Fruit fly (Drosophila melanogaster) whole organism, embryonic: ENCODE data around the gene Trf.

Experiments
- Ada2b ChIP-seq: fragments of 200-800 bp; sonication (Bioruptor generic); IDR thresholded peaks from 2 replicates; pipeline ENCODE4 v1.3.6; 2022; ENCODE audit warnings: missing biosample characterization, missing genetic modification characterization
- Atf-2 ChIP-seq: fragments of 200-800 bp; sonication (Bioruptor generic); optimal IDR thresholded peaks from 2 replicates; lab custom pipeline; 2016; ENCODE audit warnings: missing biosample characterization, missing genetic modification characterization
- Atf6 ChIP-seq: fragments of 200-800 bp; sonication (Bioruptor generic); IDR thresholded peaks from 2 replicates; pipeline ENCODE4 v1.3.6; 2022; ENCODE audit warnings: missing biosample characterization, missing genetic modification characterization
- BEAF-32 ChIP-seq: fragments of 200-800 bp; sonication (Bioruptor generic); optimal IDR thresholded peaks from 3 replicates; lab custom pipeline; 2017; ENCODE audit warnings: missing biosample characterization, missing genetic modification characterization, mild to moderate bottlenecking, moderate library complexity, missing genetic modification reagents
- CG10209 ChIP-seq: fragments of 200-800 bp; sonication (Bioruptor generic); optimal IDR thresholded peaks from 3 replicates; lab custom pipeline; 2017; ENCODE audit warnings: missing biosample characterization, mild to moderate bottlenecking, missing genetic modification characterization, missing genetic modification reagents
- CG10543 ChIP-seq: fragments of 200-800 bp; sonication (Bioruptor generic); optimal IDR thresholded peaks from 3 replicates; lab custom pipeline; 2017; ENCODE audit warnings: missing biosample characterization, mild to moderate bottlenecking, missing genetic modification characterization, moderate library complexity
- CG10979 ChIP-seq: fragments of 200-800 bp; sonication (Bioruptor generic); optimal IDR thresholded peaks from 2 replicates; lab custom pipeline; 2018; ENCODE audit warnings: missing biosample characterization, mild to moderate bottlenecking, missing genetic modification characterization, moderate library complexity
- CG12299 ChIP-seq: fragments of 200-800 bp; sonication (Bioruptor generic); optimal IDR thresholded peaks from 2 replicates; lab custom pipeline; 2018; ENCODE audit warnings: missing biosample characterization, mild to moderate bottlenecking, missing genetic modification characterization
- CG12942 ChIP-seq: fragments of 200-800 bp; sonication (Bioruptor generic); optimal IDR thresholded peaks from 3 replicates; lab custom pipeline; 2016; ENCODE audit warnings: missing biosample characterization, missing genetic modification characterization
- CG14014 ChIP-seq: fragments of 200-800 bp; sonication (Bioruptor generic); IDR thresholded peaks from 2 replicates; pipeline ENCODE4 v1.3.6; 2022; ENCODE audit warnings: missing biosample characterization, missing genetic modification characterization
- CG14441 ChIP-seq: fragments of 200-800 bp; sonication (Bioruptor generic); IDR thresholded peaks from 2 replicates; pipeline ENCODE4 v1.3.6; 2022; ENCODE audit warnings: missing biosample characterization, missing genetic modification characterization
- CG15479 ChIP-seq: fragments of 200-800 bp; sonication (Bioruptor generic); optimal IDR thresholded peaks from 3 replicates; lab custom pipeline; 2019; ENCODE audit warnings: missing biosample characterization, mild to moderate bottlenecking, missing genetic modification characterization, moderate library complexity
- CG1602 ChIP-seq: fragments of 200-800 bp; sonication (Bioruptor generic); optimal IDR thresholded peaks from 3 replicates; lab custom pipeline; 2016; ENCODE audit warnings: missing biosample characterization, missing genetic modification characterization
- CG2199 ChIP-seq: fragments of 200-800 bp; sonication (Bioruptor generic); IDR thresholded peaks from 3 replicates; pipeline ENCODE4 v1.3.6; 2022; ENCODE audit warnings: missing biosample characterization, missing genetic modification characterization
- CG3281 ChIP-seq: fragments of 200-800 bp; sonication (Bioruptor generic); optimal IDR thresholded peaks from 3 replicates; lab custom pipeline; 2017; ENCODE audit warnings: missing biosample characterization, mild to moderate bottlenecking, missing genetic modification characterization
- CG3407 ChIP-seq: fragments of 200-800 bp; sonication (Bioruptor generic); optimal IDR thresholded peaks from 2 replicates; lab custom pipeline; 2018; ENCODE audit warnings: missing biosample characterization, mild to moderate bottlenecking, missing genetic modification characterization
- CG5180 ChIP-seq: fragments of 200-800 bp; sonication (Bioruptor generic); optimal IDR thresholded peaks from 3 replicates; lab custom pipeline; 2017; ENCODE audit warnings: missing biosample characterization, missing genetic modification characterization, mild to moderate bottlenecking, moderate library complexity, missing genetic modification reagents
- CG7556 ChIP-seq: fragments of 200-800 bp; sonication (Bioruptor generic); optimal IDR thresholded peaks from 2 replicates; lab custom pipeline; 2017; ENCODE audit warnings: missing biosample characterization, mild to moderate bottlenecking, missing genetic modification characterization
- CG7786 ChIP-seq: fragments of 200-800 bp; sonication (Bioruptor generic); optimal IDR thresholded peaks from 2 replicates; lab custom pipeline; 2016; ENCODE audit warnings: missing biosample characterization, missing genetic modification characterization
- CG9797 ChIP-seq: fragments of 200-800 bp; sonication (Bioruptor generic); optimal IDR thresholded peaks from 3 replicates; lab custom pipeline; 2018; ENCODE audit warnings: missing biosample characterization, mild to moderate bottlenecking, missing genetic modification characterization
- Dek ChIP-seq: fragments of 200-800 bp; sonication (Bioruptor generic); optimal IDR thresholded peaks from 3 replicates; lab custom pipeline; 2019; ENCODE audit warnings: missing biosample characterization, mild to moderate bottlenecking, missing genetic modification characterization, moderate library complexity
- Dip2 ChIP-seq: fragments of 200-800 bp; sonication (Bioruptor generic); IDR thresholded peaks from 2 replicates; pipeline ENCODE4 v1.3.6; 2022; ENCODE audit warnings: missing biosample characterization, missing genetic modification characterization
- Dip3 ChIP-seq: fragments of 200-800 bp; sonication (Bioruptor generic); optimal IDR thresholded peaks from 3 replicates; lab custom pipeline; 2016; ENCODE audit warnings: missing biosample characterization, missing genetic modification characterization
- Dll ChIP-seq: fragments of 200-800 bp; sonication (Bioruptor generic); IDR thresholded peaks from 4 replicates; pipeline ENCODE4 v1.3.6; 2022; ENCODE audit warnings: missing biosample characterization, missing genetic modification characterization; ENCODE audit not compliant: partially characterized antibody
- Dp ChIP-seq: fragments of 200-800 bp; sonication (Bioruptor generic); optimal IDR thresholded peaks from 2 replicates; lab custom pipeline; 2018; ENCODE audit warnings: missing biosample characterization, mild to moderate bottlenecking, missing genetic modification characterization, moderate library complexity
- Fer1 ChIP-seq: fragments of 200-800 bp; sonication (Bioruptor generic); optimal IDR thresholded peaks from 2 replicates; lab custom pipeline; 2017; ENCODE audit warnings: missing biosample characterization, mild to moderate bottlenecking, missing genetic modification characterization
- Fer3 ChIP-seq: fragments of 200-800 bp; sonication (Bioruptor generic); optimal IDR thresholded peaks from 2 replicates; lab custom pipeline; 2018; ENCODE audit warnings: missing biosample characterization, mild to moderate bottlenecking, missing genetic modification characterization, moderate library complexity
- Hmr ChIP-seq: fragments of 200-800 bp; sonication (Bioruptor generic); optimal IDR thresholded peaks from 3 replicates; lab custom pipeline; 2017; ENCODE audit warnings: mild to moderate bottlenecking, missing biosample characterization, missing genetic modification reagents, missing genetic modification characterization
- Mad ChIP-seq: fragments of 200-800 bp; sonication (Bioruptor generic); optimal IDR thresholded peaks from 2 replicates; lab custom pipeline; 2016; ENCODE audit warnings: missing biosample characterization, missing genetic modification characterization
- Meics ChIP-seq: fragments of 200-800 bp; sonication (Bioruptor generic); optimal IDR thresholded peaks from 2 replicates; lab custom pipeline; 2017; ENCODE audit warnings: missing biosample characterization, mild to moderate bottlenecking, missing genetic modification characterization
- Nf-YB ChIP-seq: fragments of 200-800 bp; sonication (Bioruptor generic); optimal IDR thresholded peaks from 3 replicates; lab custom pipeline; 2019; ENCODE audit warnings: missing biosample characterization, mild to moderate bottlenecking, missing genetic modification characterization, moderate library complexity
- cato ChIP-seq: fragments of 200-800 bp; sonication (Bioruptor generic); optimal IDR thresholded peaks from 2 replicates; lab custom pipeline; 2016; ENCODE audit warnings: missing biosample characterization, missing genetic modification characterization, borderline replicate concordance
- caup ChIP-seq: fragments of 200-800 bp; sonication (Bioruptor generic); optimal IDR thresholded peaks from 3 replicates; lab custom pipeline; 2017; ENCODE audit warnings: missing biosample characterization, mild to moderate bottlenecking, missing genetic modification characterization, moderate library complexity; ENCODE audit not compliant: severe bottlenecking
- croc ChIP-seq: fragments of 200-800 bp; sonication (Bioruptor generic); conservative IDR thresholded peaks from 3 replicates; pipeline ENCODE4 v1.3.6; 2022; ENCODE audit warnings: missing biosample characterization, missing genetic modification characterization
- dmrt99B ChIP-seq: fragments of 200-800 bp; sonication (Bioruptor generic); optimal IDR thresholded peaks from 2 replicates; lab custom pipeline; 2018; ENCODE audit warnings: missing biosample characterization, mild to moderate bottlenecking, missing genetic modification characterization, moderate library complexity
- dpn ChIP-seq, 2 experiments: fragments of 200-800 bp; sonication (Bioruptor generic); optimal IDR thresholded peaks; 3 replicates each; lab custom pipeline; 2016; ENCODE audit warnings: missing biosample characterization in 2 of 2, missing genetic modification characterization in 2 of 2
- grn ChIP-seq: fragments of 200-800 bp; sonication (Bioruptor generic); optimal IDR thresholded peaks from 3 replicates; lab custom pipeline; 2017; ENCODE audit warnings: missing biosample characterization, missing genetic modification characterization
- gro ChIP-seq: fragments of 200-800 bp; sonication (Bioruptor generic); optimal IDR thresholded peaks from 2 replicates; lab custom pipeline; 2016; ENCODE audit warnings: missing biosample characterization, missing genetic modification characterization
- jumu ChIP-seq: fragments of 200-800 bp; sonication (Bioruptor generic); optimal IDR thresholded peaks from 3 replicates; lab custom pipeline; 2016; ENCODE audit warnings: missing biosample characterization, missing genetic modification characterization
- kay ChIP-seq: fragments of 200-800 bp; sonication (Bioruptor generic); optimal IDR thresholded peaks from 2 replicates; lab custom pipeline; 2016; ENCODE audit warnings: missing biosample characterization, missing genetic modification characterization
- onecut ChIP-seq: fragments of 200-800 bp; sonication (Bioruptor generic); IDR thresholded peaks from 2 replicates; pipeline ENCODE4 v1.3.6; 2022; ENCODE audit warnings: missing biosample characterization, missing genetic modification characterization
- prd ChIP-seq, 3 experiments: fragments of >200 bp in 2 of 3; fragments of 200-800 bp in 1 of 3; sonication (Bioruptor generic) in 1 of 3; optimal IDR thresholded peaks in 2 of 3; IDR thresholded peaks in 1 of 3; 2 replicates in 2 of 3; 3 replicates in 1 of 3; pipeline versions ENCODE4 v1.3.6 to Lab custom; 2017 to 2022; ENCODE audit warnings: missing biosample characterization in 1 of 3, missing genetic modification characterization in 1 of 3
- pros ChIP-seq: fragments of 200-800 bp; sonication (Bioruptor generic); optimal IDR thresholded peaks from 3 replicates; lab custom pipeline; 2019; ENCODE audit warnings: missing biosample characterization, mild to moderate bottlenecking, missing genetic modification characterization, moderate library complexity
- psq ChIP-seq: fragments of 200-800 bp; sonication (Bioruptor generic); optimal IDR thresholded peaks from 2 replicates; lab custom pipeline; 2017; ENCODE audit warnings: missing biosample characterization, missing genetic modification characterization
- pzg ChIP-seq: fragments of 200-800 bp; sonication (Bioruptor generic); optimal IDR thresholded peaks from 3 replicates; lab custom pipeline; 2018; ENCODE audit warnings: missing biosample characterization, mild to moderate bottlenecking, missing genetic modification characterization, moderate library complexity
- rib ChIP-seq: fragments of 200-800 bp; sonication (Bioruptor generic); IDR thresholded peaks from 2 replicates; pipeline ENCODE4 v1.3.6; 2022; ENCODE audit warnings: missing biosample characterization, missing genetic modification characterization
- slou ChIP-seq: fragments of 200-800 bp; sonication (Bioruptor generic); optimal IDR thresholded peaks from 3 replicates; lab custom pipeline; 2016; ENCODE audit warnings: missing biosample characterization, missing genetic modification characterization
- stc ChIP-seq: fragments of 200-800 bp; sonication (Bioruptor generic); IDR thresholded peaks from 2 replicates; pipeline ENCODE4 v1.3.6; 2022; ENCODE audit warnings: missing biosample characterization, missing genetic modification characterization
- sug ChIP-seq: fragments of 200-800 bp; optimal IDR thresholded peaks from 2 replicates; lab custom pipeline; 2019; ENCODE audit warnings: missing biosample characterization, mild to moderate bottlenecking, missing genetic modification characterization, moderate library complexity
- tna ChIP-seq: fragments of 200-800 bp; sonication (Bioruptor generic); IDR thresholded peaks from 2 replicates; pipeline ENCODE4 v1.3.6; 2022; ENCODE audit warnings: missing biosample characterization, missing genetic modification characterization; ENCODE audit not compliant: partially characterized antibody
- zfh2 ChIP-seq: fragments of 200-800 bp; sonication (Bioruptor generic); optimal IDR thresholded peaks from 2 replicates; lab custom pipeline; 2016; ENCODE audit warnings: missing biosample characterization, missing genetic modification characterization

Gene Trf

dm6 chr2L:8080645-8081044, 8.0 kb downstream of the Trf start (continued):
- TF ChIP-seq Atf-2 (GFP tag; lab: Kevin White, UChicago) (no peak), CG2199 (GFP tag; lab: Robert Waterston, UW) (no peak), CG1602 (GFP tag; lab: Kevin White, UChicago) (peak; percentile 2), stc (no peak), CG10979 (peak; percentile 50), Mad (GFP tag; lab: Kevin White, UChicago) (no peak), Atf6 (GFP tag; lab: Robert Waterston, UW) (no peak), CG12942 (no peak), Fer3 (tag; lab: Kevin White, UChicago) (no peak), CG9797 (no peak), Nf-YB (GFP tag; lab: Kevin White, UChicago) (peak; percentile 31), dmrt99B (tag; lab: Kevin White, UChicago) (no peak), Hmr (no peak), slou (GFP tag; lab: Kevin White, UChicago) (no peak), Ada2b (GFP tag; lab: Robert Waterston, UW) (no peak), Dip2 (GFP tag; lab: Robert Waterston, UW) (no peak), CG5180 (GFP tag; lab: Kevin White, UChicago) (no peak), CG3407 (peak; percentile 43), jumu (no peak), Dll (GFP tag; lab: Robert Waterston, UW) (no peak), caup (GFP tag; lab: Kevin White, UChicago) (no peak), prd (optimal IDR thresholded peaks at IDR 0.05; lab: Kevin White, UChicago) (no peak), prd (GFP tag; IDR thresholded peaks at IDR 0.05; lab: Robert Waterston, UW) (no peak), pzg (GFP tag; lab: Kevin White, UChicago) (no peak), Meics (GFP tag; lab: Kevin White, UChicago) (no peak), dpn (GFP tag; optimal IDR thresholded peaks at IDR 0.05; lab: Kevin White, UChicago) (peak in 1 of 2 experiments; percentile 0), BEAF-32 (GFP tag; lab: Kevin White, UChicago) (no peak), cato (GFP tag; lab: Kevin White, UChicago) (no peak), gro (GFP tag; lab: Kevin White, UChicago) (no peak), Dp (GFP tag; lab: Kevin White, UChicago) (no peak), onecut (GFP tag; lab: Robert Waterston, UW) (no peak), kay (no peak), grn (no peak), CG10543 (GFP tag; lab: Kevin White, UChicago) (no peak), Dek (tag; lab: Kevin White, UChicago) (peak; percentile 20), rib (GFP tag; lab: Robert Waterston, UW) (no peak), CG10209 (GFP tag; lab: Kevin White, UChicago) (no peak), pros (GFP tag; lab: Kevin White, UChicago) (no peak), tna (no peak), CG7786 (no peak), CG12299 (tag; lab: Kevin White, UChicago) (peak; percentile 14), psq (GFP tag; lab: Kevin White, UChicago) (no peak), CG14441 (GFP tag; lab: Robert Waterston, UW) (no peak), CG7556 (peak; percentile 63), zfh2 (GFP tag; lab: Kevin White, UChicago) (no peak), CG15479 (no peak), Fer1 (no peak), croc (GFP tag; lab: Robert Waterston, UW) (no peak), CG14014 (GFP tag; lab: Robert Waterston, UW) (no peak), CG3281 (GFP tag; lab: Kevin White, UChicago) (no peak), sug (tag; lab: Kevin White, UChicago) (no peak), Dip3 (GFP tag; lab: Kevin White, UChicago) (no peak)
